Fruit fly (Drosophila melanogaster) whole organism, larva: Measurements from ENCODE around the gene Sirt7.

ENCODE experiments used
- noc ChIP-seq: fragments of 200-800 bp; sonication (Bioruptor generic); optimal IDR thresholded peaks from 3 replicates; lab custom pipeline; 2019; ENCODE audit warnings: missing biosample characterization, mild to moderate bottlenecking, missing genetic modification characterization, moderate library complexity

Sirt7 gene

dm6 chr3R:29059385-29059784 lies 3.7 kb downstream of the Sirt7 start:
- no peak for TF ChIP-seq noc (tag; lab: Kevin White, UChicago)

- TF ChIP-seq noc (tag; lab: Kevin White, UChicago): no peak
Measured at dm6 chr3R:29062717-29063206, 7.0 kb downstream of the Sirt7 start, which contains the start of the genes Cul5 and Bicra. Gene Cul5, minus strand, starts transcription at chr3R:29062975. Gene Bicra, plus strand, starts transcription at chr3R:29063040.

- TF ChIP-seq noc (tag; lab: Kevin White, UChicago): peak; percentile 85
Measured at dm6 chr3R:29063207-29063920, 7.6 kb downstream of the Sirt7 start.

dm6 chr3R:29063921-29064460 lies 8.3 kb downstream of the Sirt7 start:
- TF ChIP-seq noc (tag; lab: Kevin White, UChicago): no peak

- no peak for TF ChIP-seq noc (tag; lab: Kevin White, UChicago)
Measured at dm6 chr3R:29064682-29065100, 9.0 kb downstream of the Sirt7 start.

DNA sequence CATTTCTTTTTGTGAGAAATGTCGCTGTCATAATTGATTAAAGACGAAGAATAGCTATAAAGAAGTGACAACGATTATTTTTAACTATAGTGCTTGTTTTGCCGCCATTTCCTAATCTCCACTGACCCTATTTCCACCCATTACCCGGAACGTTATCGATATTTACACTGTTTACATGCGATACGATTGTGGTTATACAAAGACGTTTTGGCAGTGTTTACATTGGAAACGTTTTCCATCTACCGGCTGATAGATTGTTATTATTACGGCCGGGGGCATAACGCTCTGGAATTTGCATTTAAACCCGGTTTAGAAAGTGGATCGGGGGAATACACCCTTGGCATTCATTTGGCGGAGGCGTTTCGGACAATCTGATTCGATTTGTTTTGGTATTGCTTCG lies 10.6 kb downstream of the Sirt7 start:
- TF ChIP-seq noc (tag; lab: Kevin White, UChicago): no peak

DNA sequence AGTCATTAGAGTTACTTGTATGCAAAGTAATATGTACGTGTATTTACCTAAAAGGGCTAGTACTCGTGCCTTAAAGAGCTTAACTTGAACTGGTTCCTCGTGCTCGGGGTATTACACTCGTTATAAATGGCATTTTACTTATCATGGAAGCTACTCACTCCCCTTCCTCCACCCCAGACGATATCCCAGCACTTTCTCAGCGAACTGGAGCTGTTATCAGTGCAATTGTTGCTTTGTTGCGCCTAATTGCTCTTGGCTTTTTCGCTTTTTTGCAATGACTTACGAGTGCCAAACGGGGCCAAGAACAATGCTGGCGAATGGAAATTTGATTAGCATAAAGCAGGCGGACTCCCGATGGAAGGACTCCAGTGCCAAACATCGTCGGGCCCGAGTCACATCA lies 11.4 kb downstream of the Sirt7 start:
- TF ChIP-seq noc (tag; lab: Kevin White, UChicago): no peak

dm6 chr3R:29068430-29069207 lies 12.9 kb downstream of the Sirt7 start:
- TF ChIP-seq noc (tag; lab: Kevin White, UChicago): peak; percentile 29

DNA sequence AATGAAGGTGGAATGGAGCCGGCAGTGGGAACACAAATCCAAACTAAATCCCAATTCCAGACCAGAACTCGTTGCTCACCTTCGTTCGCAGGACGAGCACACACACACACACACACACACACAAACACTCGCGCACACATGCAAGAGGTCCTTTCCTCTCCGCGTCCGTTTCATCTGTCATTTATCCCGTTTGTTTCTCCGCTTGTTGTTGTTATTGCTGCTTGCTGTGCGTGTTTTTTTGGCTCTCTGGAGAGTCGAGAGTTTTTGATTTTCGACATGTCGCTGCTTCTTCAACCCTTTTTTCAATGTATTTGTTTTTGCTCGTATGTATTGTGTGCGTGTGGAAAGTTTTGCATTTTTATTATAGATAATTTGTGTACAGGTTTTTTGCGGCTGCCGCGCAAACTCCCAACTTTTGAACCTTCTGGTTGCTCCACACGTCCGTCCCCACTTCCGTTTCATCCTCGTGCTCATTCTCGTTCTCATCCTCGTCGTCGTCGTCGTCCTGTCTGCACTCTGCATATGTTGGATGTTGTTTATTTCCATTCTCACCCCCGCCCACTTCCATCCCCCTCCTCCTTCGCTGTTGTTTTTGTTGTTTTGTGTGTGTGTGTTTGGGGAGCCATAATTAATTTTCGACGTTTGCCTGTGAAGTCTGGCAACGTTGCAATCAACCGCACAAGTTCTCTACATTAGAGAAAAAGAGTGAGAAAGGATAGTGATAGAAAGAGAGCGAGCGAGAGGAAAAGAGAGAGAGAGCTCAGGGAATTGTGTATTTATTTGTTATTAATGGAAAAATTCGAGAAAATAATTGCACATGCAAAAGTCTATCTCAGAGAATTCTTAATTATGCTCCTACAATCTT lies 13.7 kb downstream of the Sirt7 start:
- TF ChIP-seq noc (tag; lab: Kevin White, UChicago): no peak

dm6 chr3R:29071141-29071540 lies 15.4 kb downstream of the Sirt7 start:
- no peak for TF ChIP-seq noc (tag; lab: Kevin White, UChicago)

- no peak for TF ChIP-seq noc (tag; lab: Kevin White, UChicago)
Measured at dm6 chr3R:29072834-29073233, 17.1 kb downstream of the Sirt7 start.

- peak; percentile 16 for TF ChIP-seq noc (tag; lab: Kevin White, UChicago)
Measured at dm6 chr3R:29074001-29074609, 18.4 kb downstream of the Sirt7 start.

- TF ChIP-seq noc (tag; lab: Kevin White, UChicago): peak; percentile 19
Measured at dm6 chr3R:29075631-29076398, 20.1 kb downstream of the Sirt7 start.

DNA sequence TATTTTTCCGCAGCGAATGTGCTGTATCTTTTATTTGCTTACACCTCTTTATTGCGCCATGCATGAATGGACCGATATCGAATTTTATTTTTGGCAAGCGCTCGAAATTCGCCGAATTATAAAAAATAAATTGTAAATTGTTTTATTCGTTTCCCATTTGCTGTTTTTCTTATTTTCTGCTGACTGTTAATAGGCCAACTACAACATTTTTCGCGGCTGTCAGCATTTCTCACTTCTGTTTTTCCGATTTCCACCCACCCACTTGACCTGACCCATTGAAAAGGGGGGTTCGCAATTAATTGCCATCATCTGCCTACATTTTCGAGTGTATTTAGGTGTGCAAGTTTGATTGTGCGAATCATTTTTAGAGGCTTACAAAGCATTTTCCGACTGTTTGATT lies 20.9 kb downstream of the Sirt7 start:
- no peak for TF ChIP-seq noc (tag; lab: Kevin White, UChicago)
